Worm (Caenorhabditis elegans): ENCODE data around the gene ggtb-1.

Gene ggtb-1

ce11 chrIII:7103940-7104440 is 29.6 kb upstream of the ggtb-1 start, which contains the start of gene cpg-2:
Gene cpg-2 (minus strand): TSS chrIII:7103990.
- no peak for TF ChIP-seq madf-5 (GFP tag; IDR thresholded peaks at IDR 0.05)
- peak; percentile 39; the same call in 1 of the 2 replicates for TF ChIP-seq snpc-1.2 (GFP tag; IDR thresholded peaks at IDR 0.05)
- no peak for TF ChIP-seq cey-2 (tag; optimal IDR thresholded peaks at IDR 0.05; ENCODE audit: borderline replicate concordance, insufficient read depth)
- peak; percentile 90 for TF ChIP-seq lin-38 (GFP tag; IDR thresholded peaks at IDR 0.05)
- no peak for TF ChIP-seq nhr-111 (GFP tag; optimal IDR thresholded peaks at IDR 0.05)
- peak; percentile 82 for TF ChIP-seq F49E8.2 (tag; optimal IDR thresholded peaks at IDR 0.05; ENCODE audit: borderline replicate concordance)
- peak; percentile 96 for TF ChIP-seq unc-130 (GFP tag; optimal IDR thresholded peaks at IDR 0.05)
- TF ChIP-seq Y48G9A.11 (GFP tag; IDR thresholded peaks at IDR 0.05), result peak; percentile 86

ce11 chrIII:7106854-7107253 is 26.7 kb upstream of the ggtb-1 start:
- TF ChIP-seq daf-16 (GFP tag; optimal IDR thresholded peaks at IDR 0.05) (no peak), daf-16 (tag; optimal IDR thresholded peaks at IDR 0.05) (peak; percentile 85), lin-1 (GFP tag; IDR thresholded peaks at IDR 0.05) (0 out of 2 replicates have a peak, but pooled peaks have one; percentile 21), nhr-28 (tag; optimal IDR thresholded peaks at IDR 0.05) (peak; percentile 14), hlh-11 (tag; optimal IDR thresholded peaks at IDR 0.05) (peak; percentile 57), dmd-6 (GFP tag; IDR thresholded peaks at IDR 0.05) (peak; percentile 14; the same call in 1 of the 2 replicates), pqm-1 (tag; optimal IDR thresholded peaks at IDR 0.05) (peak; percentile 62), sdz-12 (GFP tag; optimal IDR thresholded peaks at IDR 0.05) (no peak), ces-1 (GFP tag; optimal IDR thresholded peaks at IDR 0.05) (no peak)

- TF ChIP-seq daf-16 (GFP tag; optimal IDR thresholded peaks at IDR 0.05), result no peak
- TF ChIP-seq daf-16 (tag; optimal IDR thresholded peaks at IDR 0.05), result peak; percentile 49
- peak; percentile 9 for TF ChIP-seq hlh-11 (tag; optimal IDR thresholded peaks at IDR 0.05)
- no peak for TF ChIP-seq nhr-111 (GFP tag; optimal IDR thresholded peaks at IDR 0.05)
- no peak for TF ChIP-seq unc-130 (GFP tag; optimal IDR thresholded peaks at IDR 0.05)
- peak; percentile 33 for TF ChIP-seq dve-1 (tag; optimal IDR thresholded peaks at IDR 0.05; ENCODE audit: insufficient read depth)
- TF ChIP-seq nhr-28 (tag; optimal IDR thresholded peaks at IDR 0.05), result peak; percentile 30
- TF ChIP-seq aly-2 (tag; optimal IDR thresholded peaks at IDR 0.05), result no peak
- TF ChIP-seq aha-1 (tag), result peak; percentile 82
- peak; percentile 24; the same call in 1 of the 2 replicates for TF ChIP-seq dmd-6 (GFP tag; IDR thresholded peaks at IDR 0.05)
- TF ChIP-seq pqm-1 (tag; optimal IDR thresholded peaks at IDR 0.05), result peak; percentile 77
- no peak for TF ChIP-seq nhr-237 (tag; optimal IDR thresholded peaks at IDR 0.05)
- TF ChIP-seq dpl-1 (GFP tag; optimal IDR thresholded peaks at IDR 0.05), result no peak
Measured at ce11 chrIII:7107965-7108364, 25.6 kb upstream of the ggtb-1 start, which contains the start of gene odd-1. Gene odd-1 (plus strand): TSS chrIII:7108313.

ce11 chrIII:7111793-7112192 is 21.8 kb upstream of the ggtb-1 start, which contains the start of gene B0280.7:
Gene B0280.7 (minus strand): TSS chrIII:7111893.
- TF ChIP-seq ces-1 (GFP tag; optimal IDR thresholded peaks at IDR 0.05), result no peak
- TF ChIP-seq spr-3 (GFP tag; optimal IDR thresholded peaks at IDR 0.05), result no peak
- no peak for TF ChIP-seq F26F4.8 (GFP tag; conservative IDR thresholded peaks at IDR 0.05)
- no peak for TF ChIP-seq tra-1 (GFP tag; IDR thresholded peaks at IDR 0.05)
- TF ChIP-seq zfp-3 (GFP tag; conservative IDR thresholded peaks at IDR 0.05), result no peak
- no peak for TF ChIP-seq sdz-12 (GFP tag; optimal IDR thresholded peaks at IDR 0.05)
- no peak for TF ChIP-seq hif-1 (tag; optimal IDR thresholded peaks at IDR 0.05)

ce11 chrIII:7112285-7112684 is 21.3 kb upstream of the ggtb-1 start:
- TF ChIP-seq ces-1 (GFP tag; optimal IDR thresholded peaks at IDR 0.05), result no peak
- peak in 1 of 2 experiments; percentile 91 for TF ChIP-seq unc-62 (GFP tag; optimal IDR thresholded peaks at IDR 0.05 in 1 of 2)
- TF ChIP-seq unc-62 (tag; optimal IDR thresholded peaks at IDR 0.05), result no peak
- no peak for TF ChIP-seq ZK546.5 (tag; optimal IDR thresholded peaks at IDR 0.05)

Data from whole organism, L4 larva.